Worm (Caenorhabditis elegans) whole organism, L2 larva: ENCODE measurements around the gene dpff-1.

ENCODE experiments used
- C34F6.9 ChIP-seq: fragments of 150-350 bp; optimal IDR thresholded peaks from 2 replicates; lab custom pipeline; 2014; ENCODE audit warnings: missing biosample characterization, missing genetic modification characterization
- F13H6.1 ChIP-seq: sonication (generic microtip); optimal IDR thresholded peaks from 2 replicates; lab custom pipeline; 2016; ENCODE audit warnings: missing genetic modification characterization, missing compliant biosample characterization
- R02D3.7 ChIP-seq: fragments of 150-350 bp; optimal IDR thresholded peaks from 2 replicates; lab custom pipeline; 2014; ENCODE audit warnings: missing biosample characterization, missing genetic modification characterization
- ZK546.5 ChIP-seq: sonication (generic microtip); optimal IDR thresholded peaks from 2 replicates; lab custom pipeline; 2017; ENCODE audit warnings: missing biosample characterization, missing genetic modification characterization
- alr-1 ChIP-seq: fragments of 150-350 bp; optimal IDR thresholded peaks from 2 replicates; lab custom pipeline; 2014; ENCODE audit warnings: missing biosample characterization, missing genetic modification characterization
- aly-2 ChIP-seq: fragments of 150-350 bp; optimal IDR thresholded peaks from 2 replicates; lab custom pipeline; 2014; ENCODE audit warnings: missing biosample characterization, missing genetic modification characterization
- ama-1 ChIP-seq: fragments of 150-350 bp; optimal IDR thresholded peaks from 2 replicates; lab custom pipeline; 2018; ENCODE audit warnings: inconsistent platforms
- blmp-1 ChIP-seq: sonication (generic microtip); optimal IDR thresholded peaks from 2 replicates; lab custom pipeline; 2017; ENCODE audit warnings: missing genetic modification characterization, mild to moderate bottlenecking, missing compliant biosample characterization, antibody characterized with exemption, moderate library complexity; ENCODE audit not compliant: insufficient read depth
- ceh-16 ChIP-seq: fragments of 150-350 bp; optimal IDR thresholded peaks from 2 replicates; lab custom pipeline; 2014; ENCODE audit warnings: missing biosample characterization, missing genetic modification characterization
- ceh-82 ChIP-seq: fragments of 150-350 bp; optimal IDR thresholded peaks from 2 replicates; lab custom pipeline; 2014; ENCODE audit warnings: missing biosample characterization, missing genetic modification characterization
- crh-2 ChIP-seq: sonication (generic microtip); optimal IDR thresholded peaks from 2 replicates; lab custom pipeline; 2017; ENCODE audit warnings: missing biosample characterization, missing genetic modification characterization
- egl-27 ChIP-seq: sonication (generic microtip); optimal IDR thresholded peaks from 3 replicates; lab custom pipeline; 2017; ENCODE audit warnings: missing biosample characterization, missing genetic modification reagents, missing genetic modification characterization
- elt-1 ChIP-seq: fragments of 150-350 bp; optimal IDR thresholded peaks from 2 replicates; lab custom pipeline; 2014; ENCODE audit warnings: missing biosample characterization, missing genetic modification characterization
- elt-3 ChIP-seq: sonication (generic microtip); optimal IDR thresholded peaks from 2 replicates; lab custom pipeline; 2017; ENCODE audit warnings: missing biosample characterization, missing genetic modification characterization
- fos-1 ChIP-seq: fragments of 150-350 bp; optimal IDR thresholded peaks from 2 replicates; lab custom pipeline; 2014; ENCODE audit warnings: missing biosample characterization, missing genetic modification characterization
- gmeb-1 ChIP-seq: fragments of 150-350 bp; optimal IDR thresholded peaks from 2 replicates; lab custom pipeline; 2014; ENCODE audit warnings: missing biosample characterization, missing genetic modification characterization
- lin-11 ChIP-seq: fragments of 150-350 bp; sonication (generic microtip); optimal IDR thresholded peaks from 2 replicates; lab custom pipeline; 2014; ENCODE audit warnings: missing biosample characterization, missing genetic modification characterization, inconsistent platforms, mixed read lengths
- lin-13 ChIP-seq: fragments of 150-350 bp; optimal IDR thresholded peaks from 2 replicates; lab custom pipeline; 2014; ENCODE audit warnings: missing biosample characterization, missing genetic modification reagents, missing genetic modification characterization
- lsy-2 ChIP-seq, 2 experiments: fragments of 150-350 bp in 1 of 2; sonication (generic microtip) in 1 of 2; optimal IDR thresholded peaks; 2 replicates each; lab custom pipeline; 2014 to 2017; ENCODE audit warnings: missing biosample characterization in 2 of 2, missing genetic modification characterization in 2 of 2
- mab-5 ChIP-seq: fragments of 150-350 bp; optimal IDR thresholded peaks from 2 replicates; lab custom pipeline; 2014; ENCODE audit warnings: missing biosample characterization, missing genetic modification characterization
- mbf-1 ChIP-seq: sonication (generic microtip); optimal IDR thresholded peaks from 2 replicates; lab custom pipeline; 2017; ENCODE audit warnings: missing biosample characterization, missing genetic modification characterization
- nhr-12 ChIP-seq: fragments of 150-350 bp; optimal IDR thresholded peaks from 2 replicates; lab custom pipeline; 2014; ENCODE audit warnings: missing biosample characterization, missing genetic modification characterization
- nhr-129 ChIP-seq: fragments of 150-350 bp; optimal IDR thresholded peaks from 2 replicates; lab custom pipeline; 2014; ENCODE audit warnings: missing biosample characterization, missing genetic modification characterization
- nhr-21 ChIP-seq: fragments of 150-350 bp; optimal IDR thresholded peaks from 2 replicates; lab custom pipeline; 2014; ENCODE audit warnings: missing biosample characterization, missing genetic modification characterization
- nhr-23 ChIP-seq: fragments of 150-350 bp; optimal IDR thresholded peaks from 2 replicates; lab custom pipeline; 2014; ENCODE audit warnings: missing biosample characterization, missing genetic modification reagents, missing genetic modification characterization
- nhr-237 ChIP-seq: fragments of 150-350 bp; optimal IDR thresholded peaks from 2 replicates; lab custom pipeline; 2014; ENCODE audit warnings: missing biosample characterization, missing genetic modification characterization
- nhr-25 ChIP-seq: fragments of 150-350 bp; sonication (generic microtip); optimal IDR thresholded peaks from 3 replicates; lab custom pipeline; 2014; ENCODE audit warnings: missing biosample characterization, missing genetic modification characterization
- nhr-6 ChIP-seq: fragments of 150-350 bp; optimal IDR thresholded peaks from 2 replicates; lab custom pipeline; 2014; ENCODE audit warnings: missing biosample characterization, missing genetic modification characterization
- nhr-77 ChIP-seq: fragments of 150-350 bp; optimal IDR thresholded peaks from 2 replicates; lab custom pipeline; 2014; ENCODE audit warnings: missing biosample characterization, missing genetic modification characterization
- peb-1 ChIP-seq: fragments of 150-350 bp; optimal IDR thresholded peaks from 2 replicates; lab custom pipeline; 2014; ENCODE audit warnings: missing biosample characterization, missing genetic modification characterization
- sem-4 ChIP-seq: fragments of 150-350 bp; optimal IDR thresholded peaks from 2 replicates; lab custom pipeline; 2014; ENCODE audit warnings: missing biosample characterization, missing genetic modification reagents, missing genetic modification characterization
- skn-1 ChIP-seq: sonication (generic microtip); optimal IDR thresholded peaks from 2 replicates; lab custom pipeline; 2017; ENCODE audit warnings: missing biosample characterization, missing genetic modification characterization
- sma-9 ChIP-seq, 2 experiments: fragments of 150-350 bp in 1 of 2; sonication (generic microtip) in 1 of 2; optimal IDR thresholded peaks; 2 replicates each; lab custom pipeline; 2014 to 2016; ENCODE audit warnings: missing genetic modification characterization in 2 of 2, mild to moderate bottlenecking in 1 of 2, missing biosample characterization in 1 of 2, missing compliant biosample characterization in 1 of 2, missing genetic modification reagents in 1 of 2, moderate library complexity in 1 of 2
- snpc-4 ChIP-seq: fragments of 150-350 bp; optimal IDR thresholded peaks from 2 replicates; lab custom pipeline; 2014; ENCODE audit warnings: missing biosample characterization, missing genetic modification characterization
- unc-39 ChIP-seq: fragments of 150-350 bp; optimal IDR thresholded peaks from 2 replicates; lab custom pipeline; 2014; ENCODE audit warnings: missing biosample characterization, missing genetic modification characterization
- unc-55 ChIP-seq: fragments of 150-350 bp; sonication (generic microtip); optimal IDR thresholded peaks from 3 replicates; lab custom pipeline; 2014; ENCODE audit warnings: missing biosample characterization, missing genetic modification reagents, missing genetic modification characterization
- unc-62 ChIP-seq: fragments of 150-350 bp; optimal IDR thresholded peaks from 2 replicates; lab custom pipeline; 2014; ENCODE audit warnings: missing biosample characterization, missing genetic modification reagents, missing genetic modification characterization
- zag-1 ChIP-seq: fragments of 150-350 bp; optimal IDR thresholded peaks from 2 replicates; lab custom pipeline; 2014; ENCODE audit warnings: missing biosample characterization, missing genetic modification characterization
- ztf-1 ChIP-seq: fragments of 200-800 bp; sonication (Bioruptor generic); conservative IDR thresholded peaks from 2 replicates; pipeline ENCODE4 v1.3.6; 2022; ENCODE audit warnings: missing genetic modification characterization, missing compliant biosample characterization
- ztf-11 ChIP-seq: sonication (generic microtip); optimal IDR thresholded peaks from 2 replicates; lab custom pipeline; 2017; ENCODE audit warnings: missing biosample characterization, missing genetic modification characterization

The dpff-1 gene

ce11 chrIII:5948986-5949385 is 42.8 kb upstream of the dpff-1 start:
- TF ChIP-seq ceh-82 (tag; lab: Kevin White, UChicago) (no peak), unc-55 (no peak), mab-5 (tag; lab: Kevin White, UChicago) (no peak), sem-4 (no peak), nhr-25 (no peak), aly-2 (tag; lab: Kevin White, UChicago) (no peak), egl-27 (tag; lab: Kevin White, UChicago) (no peak), snpc-4 (tag; lab: Kevin White, UChicago) (no peak), ZK546.5 (no peak), ama-1 (lab: Kevin White, UChicago) (no peak)

DNA sequence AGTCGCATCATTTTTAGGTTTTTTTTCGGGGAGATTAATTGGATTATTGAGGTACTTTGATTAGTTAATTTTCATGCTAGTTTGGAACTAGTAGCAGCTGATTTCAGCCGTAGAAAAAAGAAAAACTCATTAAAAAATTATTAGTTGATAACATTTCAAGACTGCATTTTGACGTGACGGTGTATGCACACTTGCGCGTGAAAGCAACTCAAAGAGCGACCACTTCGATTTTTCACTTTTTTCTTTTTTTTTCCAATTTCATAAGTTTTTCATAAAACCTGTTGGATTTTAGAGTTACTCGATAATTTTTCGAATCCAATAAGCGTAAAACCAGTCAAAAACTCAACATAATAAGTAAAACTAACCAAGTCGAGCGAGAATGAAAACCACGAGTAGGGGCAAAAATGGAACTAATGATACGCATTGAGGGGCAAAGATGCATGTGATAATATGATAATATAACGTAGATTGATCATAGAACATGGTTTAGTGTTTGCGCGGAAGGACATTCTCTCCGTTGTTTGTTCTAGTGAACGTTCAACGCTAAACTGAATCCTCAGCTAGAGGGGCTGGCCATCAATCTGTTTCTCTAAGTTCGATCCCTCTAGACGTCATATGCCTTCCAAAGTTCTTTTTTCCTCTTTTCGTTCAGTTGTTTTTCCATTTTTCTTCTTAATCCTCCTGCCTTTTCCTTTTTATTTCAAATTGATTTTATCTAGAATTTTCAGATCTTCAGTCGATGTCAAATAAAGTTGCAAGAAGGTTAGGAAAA is 42.2 kb upstream of the dpff-1 start, which contains the start of the genes F25B5.6 and F25B5.3:
F25B5.6 (minus strand) TSS at position 572 of the 772 bp plus-strand sequence.
F25B5.3 (plus strand) TSS at position 722 of the 772 bp plus-strand sequence.
- TF ChIP-seq F13H6.1 (tag; lab: Kevin White, UChicago), result no peak
- TF ChIP-seq aly-2 (tag; lab: Kevin White, UChicago), result no peak
- TF ChIP-seq unc-62 (GFP tag; lab: Kevin White, UChicago), result no peak
- TF ChIP-seq sem-4, result no peak
- TF ChIP-seq R02D3.7 (tag; lab: Kevin White, UChicago), result no peak
- TF ChIP-seq peb-1 (tag; lab: Kevin White, UChicago), result no peak
- no peak for TF ChIP-seq alr-1 (tag; lab: Kevin White, UChicago)
- no peak for TF ChIP-seq ceh-16 (tag; lab: Kevin White, UChicago)
- TF ChIP-seq crh-2 (tag; lab: Kevin White, UChicago), result peak; percentile 37
- TF ChIP-seq skn-1 (tag; lab: Kevin White, UChicago), result no peak
- no peak for TF ChIP-seq lin-11
- TF ChIP-seq nhr-25, result no peak
- no peak for TF ChIP-seq mbf-1 (tag; lab: Kevin White, UChicago)
- no peak for TF ChIP-seq mab-5 (tag; lab: Kevin White, UChicago)
- TF ChIP-seq ztf-11 (tag; lab: Kevin White, UChicago), result no peak
- no peak for TF ChIP-seq zag-1 (tag; lab: Kevin White, UChicago)
- peak; percentile 8 for TF ChIP-seq sma-9 (GFP tag; optimal IDR thresholded peaks at IDR 0.05; lab: Kevin White, UChicago)
- no peak for TF ChIP-seq sma-9 (tag; optimal IDR thresholded peaks at IDR 0.05; lab: Kevin White, UChicago)
- peak; percentile 27 for TF ChIP-seq fos-1
- peak; percentile 63 for TF ChIP-seq unc-55
- no peak for TF ChIP-seq nhr-6 (tag; lab: Kevin White, UChicago)
- TF ChIP-seq egl-27 (tag; lab: Kevin White, UChicago), result no peak
- TF ChIP-seq C34F6.9 (tag; lab: Kevin White, UChicago), result peak; percentile 20
- no peak for TF ChIP-seq unc-39 (tag; lab: Kevin White, UChicago)
- no peak for TF ChIP-seq nhr-23 (tag; lab: Kevin White, UChicago)
- TF ChIP-seq nhr-12 (tag; lab: Kevin White, UChicago), result no peak
- no peak for TF ChIP-seq blmp-1 (tag; lab: Kevin White, UChicago)
- TF ChIP-seq ceh-82 (tag; lab: Kevin White, UChicago), result no peak
- peak; percentile 34 for TF ChIP-seq gmeb-1
- TF ChIP-seq ztf-1 (GFP tag; lab: Robert Waterston, UW), result no peak
- TF ChIP-seq elt-3, result no peak
- TF ChIP-seq lin-13 (GFP tag; lab: Kevin White, UChicago), result peak; percentile 20
- peak in 1 of 2 experiments; percentile 16 for TF ChIP-seq lsy-2 (tag; optimal IDR thresholded peaks at IDR 0.05; lab: Kevin White, UChicago)
- peak; percentile 33 for TF ChIP-seq ama-1 (lab: Kevin White, UChicago)
- no peak for TF ChIP-seq nhr-77 (tag; lab: Kevin White, UChicago)
- peak; percentile 56 for TF ChIP-seq nhr-21 (tag; lab: Kevin White, UChicago)
- TF ChIP-seq ZK546.5, result no peak
- no peak for TF ChIP-seq elt-1 (tag; lab: Kevin White, UChicago)
- peak; percentile 28 for TF ChIP-seq nhr-129 (tag; lab: Kevin White, UChicago)
- TF ChIP-seq nhr-237 (tag; lab: Kevin White, UChicago), result no peak
- no peak for TF ChIP-seq snpc-4 (tag; lab: Kevin White, UChicago)
